Worm (Caenorhabditis elegans): ENCODE data around the gene C17C3.11.

C17C3.11 gene

ce11 chrII:5512473-5513097 lies 25.0 kb upstream of the C17C3.11 start:
- TF ChIP-seq skn-1 (tag; optimal IDR thresholded peaks at IDR 0.05) (no peak), snpc-4 (tag; optimal IDR thresholded peaks at IDR 0.05) (no peak), pqm-1 (tag; optimal IDR thresholded peaks at IDR 0.05) (peak; percentile 68), zag-1 (tag; optimal IDR thresholded peaks at IDR 0.05) (no peak), egl-27 (tag; optimal IDR thresholded peaks at IDR 0.05) (no peak), elt-2 (tag; optimal IDR thresholded peaks at IDR 0.05) (peak; percentile 100), hmg-11 (tag; optimal IDR thresholded peaks at IDR 0.05) (no peak), ztf-11 (tag; optimal IDR thresholded peaks at IDR 0.05) (no peak), nhr-67 (tag; optimal IDR thresholded peaks at IDR 0.05) (no peak)

- no peak for TF ChIP-seq nhr-11 (tag; optimal IDR thresholded peaks at IDR 0.05)
- no peak for TF ChIP-seq eor-1 (tag; optimal IDR thresholded peaks at IDR 0.05)
- TF ChIP-seq pqm-1 (tag; optimal IDR thresholded peaks at IDR 0.05), result peak; percentile 38
- peak; percentile 64 for TF ChIP-seq elt-2 (tag; optimal IDR thresholded peaks at IDR 0.05)
- no peak for TF ChIP-seq nhr-67 (tag; optimal IDR thresholded peaks at IDR 0.05)
Measured at ce11 chrII:5514846-5515245, 22.8 kb upstream of the C17C3.11 start, which contains the start of gene sahd-1. TSS of gene sahd-1 (minus strand) at chrII:5514945.

ce11 chrII:5515542-5515941 lies 22.1 kb upstream of the C17C3.11 start, which contains the start of gene ZK177.3:
TSS of gene ZK177.3 (plus strand) at chrII:5515842.
- TF ChIP-seq tbx-2 (tag; optimal IDR thresholded peaks at IDR 0.05), result no peak
- TF ChIP-seq elt-2 (tag; optimal IDR thresholded peaks at IDR 0.05), result peak; percentile 65

- TF ChIP-seq ama-1 (optimal IDR thresholded peaks at IDR 0.05) (no peak), zag-1 (tag; optimal IDR thresholded peaks at IDR 0.05) (no peak), snpc-4 (tag; optimal IDR thresholded peaks at IDR 0.05) (no peak), nfya-1 (tag; optimal IDR thresholded peaks at IDR 0.05; ENCODE audit: insufficient read depth) (no peak), ZK546.5 (tag; optimal IDR thresholded peaks at IDR 0.05) (no peak), nhr-23 (tag; optimal IDR thresholded peaks at IDR 0.05) (no peak), lin-15B (tag; optimal IDR thresholded peaks at IDR 0.05) (no peak), ceh-16 (tag; optimal IDR thresholded peaks at IDR 0.05) (no peak), egl-5 (tag; optimal IDR thresholded peaks at IDR 0.05) (no peak), tbx-2 (tag; optimal IDR thresholded peaks at IDR 0.05) (no peak), ceh-28 (tag; optimal IDR thresholded peaks at IDR 0.05) (no peak)
Measured at ce11 chrII:5517643-5518042, 20.0 kb upstream of the C17C3.11 start, which contains the start of gene ZK177.9. TSS of gene ZK177.9 (minus strand) at chrII:5517743.

- TF ChIP-seq elt-1 (tag; optimal IDR thresholded peaks at IDR 0.05) (no peak), nhr-76 (tag; optimal IDR thresholded peaks at IDR 0.05) (no peak), mdl-1 (tag; optimal IDR thresholded peaks at IDR 0.05) (no peak), ztf-11 (tag; optimal IDR thresholded peaks at IDR 0.05) (no peak), nfya-1 (tag; optimal IDR thresholded peaks at IDR 0.05; ENCODE audit: insufficient read depth) (no peak), pha-4 (tag; optimal IDR thresholded peaks at IDR 0.05) (no peak), nhr-67 (tag; optimal IDR thresholded peaks at IDR 0.05) (no peak), skn-1 (tag; optimal IDR thresholded peaks at IDR 0.05) (no peak), egl-5 (tag; optimal IDR thresholded peaks at IDR 0.05) (no peak), eor-1 (tag; optimal IDR thresholded peaks at IDR 0.05) (no peak), ceh-9 (tag; optimal IDR thresholded peaks at IDR 0.05) (no peak), lsy-12 (tag; optimal IDR thresholded peaks at IDR 0.05) (no peak), nhr-12 (tag; optimal IDR thresholded peaks at IDR 0.05) (no peak), elt-3 (tag; optimal IDR thresholded peaks at IDR 0.05) (no peak)
Measured at ce11 chrII:5518055-5518454, 19.6 kb upstream of the C17C3.11 start.

ce11 chrII:5518910-5519309 lies 18.7 kb upstream of the C17C3.11 start, which contains the start of gene ZK177.2:
TSS of gene ZK177.2 (plus strand) at chrII:5519210.
- TF ChIP-seq aly-2 (tag; optimal IDR thresholded peaks at IDR 0.05) (no peak), nhr-25 (tag; optimal IDR thresholded peaks at IDR 0.05) (no peak), nhr-76 (tag; optimal IDR thresholded peaks at IDR 0.05) (no peak), nfya-1 (tag; optimal IDR thresholded peaks at IDR 0.05; ENCODE audit: insufficient read depth) (no peak), unc-62 (GFP tag; optimal IDR thresholded peaks at IDR 0.05) (no peak), nhr-12 (tag; optimal IDR thresholded peaks at IDR 0.05) (no peak), mdl-1 (tag; optimal IDR thresholded peaks at IDR 0.05) (no peak), ceh-9 (tag; optimal IDR thresholded peaks at IDR 0.05) (no peak), tbx-2 (tag; optimal IDR thresholded peaks at IDR 0.05) (no peak), skn-1 (tag; optimal IDR thresholded peaks at IDR 0.05) (no peak), unc-39 (tag; optimal IDR thresholded peaks at IDR 0.05) (no peak), elt-2 (tag; optimal IDR thresholded peaks at IDR 0.05) (no peak), egl-5 (tag; optimal IDR thresholded peaks at IDR 0.05) (no peak), lsy-12 (tag; optimal IDR thresholded peaks at IDR 0.05) (no peak), R02D3.7 (tag; optimal IDR thresholded peaks at IDR 0.05) (no peak), ama-1 (optimal IDR thresholded peaks at IDR 0.05) (no peak), daf-12 (tag; optimal IDR thresholded peaks at IDR 0.05) (no peak), pha-4 (tag; optimal IDR thresholded peaks at IDR 0.05) (no peak), nhr-11 (tag; optimal IDR thresholded peaks at IDR 0.05) (no peak)
